Fruit fly (Drosophila melanogaster) whole organism: Measurements from ENCODE around the gene Larp4B.

ENCODE experiments used
- CG8478 ChIP-seq: fragments of >200 bp; optimal IDR thresholded peaks from 2 replicates; lab custom pipeline; 2018; ENCODE audit warnings: inconsistent platforms
- Dll ChIP-seq: fragments of >200 bp; optimal IDR thresholded peaks from 2 replicates; lab custom pipeline; 2017
- EcR ChIP-seq, 2 experiments: fragments of >200 bp; optimal IDR thresholded peaks; 2 replicates each; lab custom pipeline; 2017; ENCODE audit warnings: missing biosample characterization in 2 of 2, missing genetic modification characterization in 2 of 2, missing genetic modification reagents in 2 of 2
- pan ChIP-seq: fragments of >200 bp; optimal IDR thresholded peaks from 2 replicates; lab custom pipeline; 2017
- psq ChIP-seq: fragments of >200 bp; optimal IDR thresholded peaks from 2 replicates; lab custom pipeline; 2017
- usp ChIP-seq: fragments of >200 bp; optimal IDR thresholded peaks from 2 replicates; lab custom pipeline; 2017; ENCODE audit warnings: missing biosample characterization, missing genetic modification characterization, mixed read lengths

DNA sequence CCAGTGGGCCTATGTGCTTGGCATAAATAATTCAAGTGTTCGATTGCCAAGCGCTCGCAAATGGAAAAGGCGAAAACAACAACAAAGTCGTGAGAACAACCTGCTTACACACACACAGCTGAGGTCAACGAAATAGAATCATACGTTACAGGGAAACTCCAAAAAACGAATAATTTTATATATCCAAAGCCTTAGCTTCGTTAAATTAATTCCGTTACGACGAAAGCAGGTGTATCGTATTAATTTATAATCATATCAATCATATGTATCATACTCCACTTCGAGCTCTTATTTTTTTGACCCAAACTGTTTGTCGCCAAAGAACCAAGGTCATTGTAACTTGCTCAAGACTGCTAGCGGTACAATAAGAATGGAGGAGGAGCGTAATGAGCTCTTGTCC, 45.2 kb upstream of the Larp4B start:
- no peak for TF ChIP-seq pan
- no peak for TF ChIP-seq CG8478
- no peak for TF ChIP-seq Dll
- no peak for TF ChIP-seq psq
- peak in 1 of 2 experiments; percentile 79 for TF ChIP-seq EcR (GFP tag; optimal IDR thresholded peaks at IDR 0.05; lab: Kevin White, UChicago)
- no peak for TF ChIP-seq usp (GFP tag; lab: Kevin White, UChicago)
